Worm (Caenorhabditis elegans) whole organism, late embryonic: Measurements from ENCODE around the gene F19B10.6.

ENCODE experiments used
- ceh-19 ChIP-seq: fragments of 200-800 bp; sonication (Bioruptor generic); optimal IDR thresholded peaks from 2 replicates; lab custom pipeline; 2018; ENCODE audit warnings: mild to moderate bottlenecking, missing genetic modification characterization, missing compliant biosample characterization
- ceh-22 ChIP-seq: sonication (generic microtip); optimal IDR thresholded peaks from 2 replicates; lab custom pipeline; 2017; ENCODE audit warnings: missing biosample characterization, missing genetic modification characterization
- elt-2 ChIP-seq: sonication (generic microtip); optimal IDR thresholded peaks from 2 replicates; lab custom pipeline; 2016; ENCODE audit warnings: missing genetic modification reagents, missing genetic modification characterization, missing compliant biosample characterization
- elt-4 ChIP-seq: sonication (generic microtip); optimal IDR thresholded peaks from 2 replicates; lab custom pipeline; 2016; ENCODE audit warnings: missing genetic modification characterization, missing compliant biosample characterization
- hlh-15 ChIP-seq: sonication (generic microtip); optimal IDR thresholded peaks from 2 replicates; lab custom pipeline; 2016; ENCODE audit warnings: missing genetic modification characterization, missing compliant biosample characterization
- hlh-30 ChIP-seq: sonication (generic microtip); optimal IDR thresholded peaks from 2 replicates; lab custom pipeline; 2017; ENCODE audit warnings: antibody characterized with exemption, missing genetic modification characterization, missing compliant biosample characterization; ENCODE audit not compliant: insufficient read depth
- odd-2 ChIP-seq: sonication (generic microtip); optimal IDR thresholded peaks from 2 replicates; lab custom pipeline; 2017; ENCODE audit warnings: antibody characterized with exemption, mild to moderate bottlenecking, missing genetic modification characterization, missing compliant biosample characterization
- syd-9 ChIP-seq: sonication (generic microtip); optimal IDR thresholded peaks from 2 replicates; lab custom pipeline; 2016; ENCODE audit warnings: mild to moderate bottlenecking, missing genetic modification characterization, moderate library complexity, missing compliant biosample characterization
- unc-86 ChIP-seq: sonication (generic microtip); optimal IDR thresholded peaks from 2 replicates; lab custom pipeline; 2016; ENCODE audit warnings: missing genetic modification characterization, missing compliant biosample characterization

DNA sequence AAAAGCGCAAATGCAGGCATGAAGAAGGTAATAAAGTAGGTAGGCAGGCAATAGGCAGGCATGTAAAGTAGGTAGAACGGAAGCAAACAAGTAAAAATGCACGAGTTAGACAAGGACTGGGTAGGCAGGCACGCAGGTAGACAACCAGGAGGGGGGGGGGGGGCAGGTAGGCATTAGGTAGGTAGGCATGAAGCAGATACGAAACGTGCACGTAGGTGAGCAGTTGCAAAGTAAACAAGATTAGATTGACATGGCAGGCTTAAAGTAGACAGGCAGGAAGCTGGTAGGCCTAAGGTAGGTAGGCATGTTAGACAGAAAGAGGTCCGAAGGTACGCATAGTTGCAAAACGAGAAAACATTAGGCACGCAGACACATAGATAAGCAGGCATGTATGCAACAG is 15.3 kb upstream of the F19B10.6 start:
- TF ChIP-seq elt-2 (tag; lab: Kevin White, UChicago) (no peak), hlh-15 (tag; lab: Kevin White, UChicago) (no peak), ceh-22 (tag; lab: Kevin White, UChicago) (no peak), hlh-30 (no peak), elt-4 (tag; lab: Kevin White, UChicago) (no peak), odd-2 (tag; lab: Kevin White, UChicago) (no peak), unc-86 (no peak), syd-9 (no peak), ceh-19 (no peak)
